Worm (Caenorhabditis elegans) whole organism, early embryonic: ENCODE results near the gene dhs-12.

Source experiments
- ama-1 ChIP-seq: fragments of 150-350 bp; optimal IDR thresholded peaks from 2 replicates; lab custom pipeline; 2014
- ceh-13 ChIP-seq: fragments of 200-800 bp; sonication (Bioruptor generic); optimal IDR thresholded peaks from 2 replicates; lab custom pipeline; 2018; ENCODE audit warnings: mild to moderate bottlenecking, missing genetic modification characterization, missing compliant biosample characterization
- ceh-36 ChIP-seq: sonication (generic microtip); optimal IDR thresholded peaks from 2 replicates; lab custom pipeline; 2016; ENCODE audit warnings: missing genetic modification characterization, inconsistent platforms, missing compliant biosample characterization
- scrt-1 ChIP-seq: fragments of 200-800 bp; sonication (Bioruptor generic); IDR thresholded peaks from 2 replicates; pipeline ENCODE4 v1.3.6; 2022; ENCODE audit warnings: missing genetic modification characterization, missing compliant biosample characterization

ce11 chrIV:10137804-10138203 is 4.5 kb upstream of the dhs-12 start, which contains the start of gene K08F4.12:
- TF ChIP-seq ceh-36 (no peak), ceh-13 (GFP tag; lab: Kevin White, UChicago) (no peak), ama-1 (lab: Kevin White, UChicago) (no peak), scrt-1 (GFP tag; lab: Robert Waterston, UW) (no peak)
